Worm (Caenorhabditis elegans): ENCODE measurements around the gene ruvb-2.

DNA sequence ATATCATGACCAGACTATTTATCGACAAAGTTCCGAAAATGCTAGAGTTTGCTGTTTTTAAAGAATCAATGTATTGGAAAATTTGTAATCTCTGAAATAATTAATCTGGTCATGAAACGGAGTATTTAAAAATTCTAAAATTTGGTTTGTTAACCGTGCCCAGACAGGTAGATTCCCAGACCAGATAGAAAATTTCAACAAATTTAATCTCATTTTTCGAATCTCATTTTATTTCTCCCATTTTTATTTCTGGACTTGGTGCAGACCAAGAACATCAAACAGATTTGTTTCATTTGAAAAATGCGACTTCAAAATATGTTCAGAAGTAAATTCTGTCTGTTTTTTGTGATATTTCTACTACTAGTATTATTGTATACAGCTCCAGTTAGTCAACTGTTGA lies 3.9 kb upstream of the ruvb-2 start, which contains the start of gene T22D1.1:
- TF ChIP-seq mab-5 (tag; optimal IDR thresholded peaks at IDR 0.05) (no peak), snpc-4 (tag; optimal IDR thresholded peaks at IDR 0.05) (no peak), lin-11 (tag; optimal IDR thresholded peaks at IDR 0.05) (no peak), nhr-129 (tag; optimal IDR thresholded peaks at IDR 0.05) (no peak), nhr-237 (tag; optimal IDR thresholded peaks at IDR 0.05) (no peak), sma-9 (GFP tag; optimal IDR thresholded peaks at IDR 0.05) (no peak), sma-9 (tag; optimal IDR thresholded peaks at IDR 0.05) (no peak), egl-27 (tag; optimal IDR thresholded peaks at IDR 0.05) (no peak), lsy-2 (tag; optimal IDR thresholded peaks at IDR 0.05) (no peak), ama-1 (optimal IDR thresholded peaks at IDR 0.05) (no peak), R02D3.7 (tag; optimal IDR thresholded peaks at IDR 0.05) (no peak), mdl-1 (tag; optimal IDR thresholded peaks at IDR 0.05) (no peak), lin-13 (GFP tag; optimal IDR thresholded peaks at IDR 0.05) (no peak), ceh-82 (tag; optimal IDR thresholded peaks at IDR 0.05) (no peak), mbf-1 (tag; optimal IDR thresholded peaks at IDR 0.05) (no peak)
